ENCODE assay signal across 3 fruit fly cellular contexts in the genomic region with DNA sequence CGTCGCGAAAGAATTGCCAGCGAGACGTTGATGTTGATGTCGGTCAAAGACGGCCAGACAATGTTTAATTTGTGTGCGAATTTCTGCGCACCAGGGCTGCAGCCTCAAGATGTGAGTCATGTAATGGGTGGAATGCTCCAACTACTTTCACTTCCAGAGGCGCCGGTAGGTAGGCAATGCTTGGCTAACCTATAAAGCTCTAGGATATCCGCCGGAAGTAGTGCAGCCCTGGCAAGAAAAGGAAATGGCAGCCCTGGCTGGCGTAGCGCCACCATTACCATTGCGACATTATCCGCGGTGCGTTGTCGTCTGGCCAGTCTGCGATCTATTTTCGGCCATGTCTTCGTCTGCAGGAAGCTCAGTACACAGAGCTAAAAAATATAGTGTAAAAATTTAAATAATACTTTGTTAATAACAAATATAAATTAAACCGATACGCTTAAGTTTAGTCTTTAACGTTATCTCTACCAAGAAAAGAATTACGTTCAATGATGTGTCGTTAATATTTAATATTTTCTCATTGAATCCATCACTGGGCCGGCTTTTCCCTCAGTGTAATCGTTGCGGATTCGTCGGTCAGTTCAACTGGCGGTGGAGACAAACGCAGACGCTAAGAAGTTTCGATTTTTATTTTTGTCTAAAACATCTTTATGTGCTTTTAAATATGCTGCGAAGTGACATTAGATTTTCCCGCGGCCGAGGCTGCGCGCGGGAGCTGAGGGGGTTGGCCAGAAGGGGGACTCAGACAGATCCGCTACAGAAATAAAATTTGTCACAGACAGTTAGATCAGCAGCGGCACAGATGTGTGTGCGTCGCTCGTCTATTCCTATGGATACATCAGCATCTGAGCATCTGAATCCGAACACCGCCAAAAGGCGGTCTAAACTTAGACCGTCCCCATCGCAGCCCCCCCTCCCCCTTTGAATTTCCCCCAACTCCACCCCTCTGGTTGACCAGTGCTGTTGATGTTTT.
TF ChIP-seq lines count a peak whose summit lies in the region.

No protein-coding gene starts in this region.

TF ChIP-seq in whole organism, embryonic, 481 proteins besides CTCF, POLR2A, EP300 and RAD21 (continued from another document and continues in another):
- TF ChIP-seq nerfin-2 (GFP tag; IDR thresholded peaks at IDR 0.05; lab: Robert Waterston, UW; ENCODE audit: partially characterized antibody) (no peak), ken (GFP tag; IDR thresholded peaks at IDR 0.05; lab: Robert Waterston, UW) (peak; percentile 74; the same call in 2 of the 3 replicates), pita (GFP tag; optimal IDR thresholded peaks at IDR 0.05; lab: Kevin White, UChicago) (no peak), CG33557 (GFP tag; optimal IDR thresholded peaks at IDR 0.05; lab: Kevin White, UChicago) (peak; percentile 16), BtbVII (GFP tag; optimal IDR thresholded peaks at IDR 0.05; lab: Kevin White, UChicago) (peak; percentile 75), CG11398 (GFP tag; optimal IDR thresholded peaks at IDR 0.05; lab: Kevin White, UChicago) (peak; percentile 41), tap (tag; optimal IDR thresholded peaks at IDR 0.05; lab: Kevin White, UChicago) (peak; percentile 47), HLH54F (GFP tag; optimal IDR thresholded peaks at IDR 0.05; lab: Kevin White, UChicago) (peak; percentile 63), CG30403 (GFP tag; optimal IDR thresholded peaks at IDR 0.05; lab: Kevin White, UChicago) (peak; percentile 61), stwl (tag; optimal IDR thresholded peaks at IDR 0.05; lab: Kevin White, UChicago) (no peak), sisA (GFP tag; IDR thresholded peaks at IDR 0.05; lab: Robert Waterston, UW) (peak; percentile 43), caup (GFP tag; optimal IDR thresholded peaks at IDR 0.05; lab: Kevin White, UChicago; ENCODE audit: severe bottlenecking) (peak; percentile 81), jigr1 (GFP tag; IDR thresholded peaks at IDR 0.05; lab: Robert Waterston, UW) (no peak), ash1 (GFP tag; optimal IDR thresholded peaks at IDR 0.05; lab: Kevin White, UChicago) (no peak), otp (GFP tag; IDR thresholded peaks at IDR 0.05; lab: Robert Waterston, UW) (peak; percentile 73; the same call in 2 of the 3 replicates), CG3995 (GFP tag; optimal IDR thresholded peaks at IDR 0.05; lab: Kevin White, UChicago) (peak; percentile 43), Hsf (GFP tag; optimal IDR thresholded peaks at IDR 0.05; lab: Kevin White, UChicago) (peak; percentile 57), CG2875 (GFP tag; optimal IDR thresholded peaks at IDR 0.05; lab: Kevin White, UChicago) (peak; percentile 63), Kr (GFP tag; optimal IDR thresholded peaks at IDR 0.05; lab: Kevin White, UChicago) (no peak), CG11696 (GFP tag; IDR thresholded peaks at IDR 0.05; lab: Robert Waterston, UW) (no peak), hb (GFP tag; IDR thresholded peaks at IDR 0.05; lab: Robert Waterston, UW; ENCODE audit: partially characterized antibody) (no peak), pb (GFP tag; optimal IDR thresholded peaks at IDR 0.05; lab: Kevin White, UChicago) (peak; percentile 70), CG43689 (GFP tag; IDR thresholded peaks at IDR 0.05; lab: Robert Waterston, UW) (0 out of 2 replicates have a peak, but pooled peaks have one; percentile 32), CG10209 (GFP tag; optimal IDR thresholded peaks at IDR 0.05; lab: Kevin White, UChicago) (peak; percentile 72), CG11456 (GFP tag; IDR thresholded peaks at IDR 0.05; lab: Robert Waterston, UW) (peak; percentile 89), CG7928 (GFP tag; optimal IDR thresholded peaks at IDR 0.05; lab: Kevin White, UChicago) (peak; percentile 83), ro (GFP tag; IDR thresholded peaks at IDR 0.05; lab: Robert Waterston, UW) (0 out of 2 replicates have a peak, but pooled peaks have one; percentile 5), CG8089 (GFP tag; optimal IDR thresholded peaks at IDR 0.05; lab: Kevin White, UChicago) (peak; percentile 65), Opbp (GFP tag; IDR thresholded peaks at IDR 0.05; lab: Robert Waterston, UW; ENCODE audit: partially characterized antibody) (peak; percentile 42; the same call in 1 of the 3 replicates), run (tag; optimal IDR thresholded peaks at IDR 0.05; lab: Kevin White, UChicago) (peak; percentile 14), CG11085 (GFP tag; IDR thresholded peaks at IDR 0.05; lab: Robert Waterston, UW) (peak; percentile 77), CG14860 (GFP tag; IDR thresholded peaks at IDR 0.05; lab: Robert Waterston, UW; ENCODE audit: partially characterized antibody) (no peak), CG1529 (GFP tag; optimal IDR thresholded peaks at IDR 0.05; lab: Kevin White, UChicago) (peak; percentile 42), lbe (GFP tag; optimal IDR thresholded peaks at IDR 0.05; lab: Kevin White, UChicago) (no peak), CG3281 (GFP tag; optimal IDR thresholded peaks at IDR 0.05; lab: Kevin White, UChicago) (peak; percentile 85), hbn (GFP tag; IDR thresholded peaks at IDR 0.05; lab: Robert Waterston, UW; ENCODE audit: partially characterized antibody) (no peak), CG11093 (GFP tag; IDR thresholded peaks at IDR 0.05; lab: Robert Waterston, UW) (peak; percentile 78)

TF ChIP-seq in whole organism, prepupa, 60 proteins besides CTCF, POLR2A, EP300 and RAD21 (continued from another document):
- peak; percentile 30 for TF ChIP-seq CG31627 (GFP tag; optimal IDR thresholded peaks at IDR 0.05; lab: Kevin White, UChicago)
- TF ChIP-seq fd59A (GFP tag; optimal IDR thresholded peaks at IDR 0.05; lab: Kevin White, UChicago): peak; percentile 33
- peak; percentile 86 for TF ChIP-seq CG32006 (GFP tag; optimal IDR thresholded peaks at IDR 0.05; lab: Kevin White, UChicago)
- peak; percentile 47 for TF ChIP-seq Smox (GFP tag; optimal IDR thresholded peaks at IDR 0.05; lab: Kevin White, UChicago)
- peak; percentile 71 for TF ChIP-seq CG7368 (GFP tag; optimal IDR thresholded peaks at IDR 0.05; lab: Kevin White, UChicago)
- TF ChIP-seq vri (GFP tag; optimal IDR thresholded peaks at IDR 0.05; lab: Kevin White, UChicago): peak; percentile 35
- TF ChIP-seq pdm3 (GFP tag; optimal IDR thresholded peaks at IDR 0.05; lab: Kevin White, UChicago): peak; percentile 69
- peak; percentile 39 for TF ChIP-seq lz (GFP tag; optimal IDR thresholded peaks at IDR 0.05; lab: Kevin White, UChicago)
- peak; percentile 49 for TF ChIP-seq esn (GFP tag; optimal IDR thresholded peaks at IDR 0.05; lab: Kevin White, UChicago)
- peak; percentile 0 for TF ChIP-seq CG8319 (GFP tag; optimal IDR thresholded peaks at IDR 0.05; lab: Kevin White, UChicago)
- TF ChIP-seq Sox15 (GFP tag; optimal IDR thresholded peaks at IDR 0.05; lab: Kevin White, UChicago): no peak
- peak; percentile 65 for TF ChIP-seq CG16779 (tag; optimal IDR thresholded peaks at IDR 0.05; lab: Kevin White, UChicago)
- peak; percentile 90 for TF ChIP-seq CG15336 (GFP tag; IDR thresholded peaks at IDR 0.05; lab: Robert Waterston, UW)
- no peak for TF ChIP-seq Ets21C (GFP tag; optimal IDR thresholded peaks at IDR 0.05; lab: Kevin White, UChicago)
- peak; percentile 73 for TF ChIP-seq CG4318 (GFP tag; optimal IDR thresholded peaks at IDR 0.05; lab: Kevin White, UChicago)
- TF ChIP-seq CG11294 (GFP tag; IDR thresholded peaks at IDR 0.05; lab: Robert Waterston, UW): peak; percentile 69
- peak; percentile 2 for TF ChIP-seq Ets96B (tag; optimal IDR thresholded peaks at IDR 0.05; lab: Kevin White, UChicago)
- peak; percentile 85; the same call in 2 of the 3 replicates for TF ChIP-seq CG8119 (GFP tag; IDR thresholded peaks at IDR 0.05; lab: Robert Waterston, UW)
- peak; percentile 78 for TF ChIP-seq Gug (GFP tag; IDR thresholded peaks at IDR 0.05; lab: Robert Waterston, UW)
- TF ChIP-seq CG11902 (GFP tag; optimal IDR thresholded peaks at IDR 0.05; lab: Kevin White, UChicago): no peak
- TF ChIP-seq CG8632 (GFP tag; optimal IDR thresholded peaks at IDR 0.05; lab: Kevin White, UChicago): no peak
- peak; percentile 50 for TF ChIP-seq Eip75B (GFP tag; optimal IDR thresholded peaks at IDR 0.05; lab: Kevin White, UChicago)
- TF ChIP-seq Eip78C (GFP tag; lab: Kevin White, UChicago): peak; percentile 87
- TF ChIP-seq svp (GFP tag; lab: Kevin White, UChicago): peak; percentile 67
- peak; percentile 34 for TF ChIP-seq spab (GFP tag; optimal IDR thresholded peaks at IDR 0.05; lab: Kevin White, UChicago)
- peak; percentile 56 for TF ChIP-seq CG9139 (GFP tag; optimal IDR thresholded peaks at IDR 0.05; lab: Kevin White, UChicago)
- peak; percentile 45 for TF ChIP-seq Hr38 (GFP tag; optimal IDR thresholded peaks at IDR 0.05; lab: Kevin White, UChicago)
- peak; percentile 37 for TF ChIP-seq CG10669 (GFP tag; optimal IDR thresholded peaks at IDR 0.05; lab: Kevin White, UChicago)
- peak; percentile 84 for TF ChIP-seq CG6854 (GFP tag; optimal IDR thresholded peaks at IDR 0.05; lab: Kevin White, UChicago)
- peak; percentile 89 for TF ChIP-seq CG6163 (GFP tag; IDR thresholded peaks at IDR 0.05; lab: Robert Waterston, UW)
- peak; percentile 80 for TF ChIP-seq net (GFP tag; optimal IDR thresholded peaks at IDR 0.05; lab: Kevin White, UChicago)
- peak; percentile 65 for TF ChIP-seq Met (GFP tag; optimal IDR thresholded peaks at IDR 0.05; lab: Kevin White, UChicago)
- peak; percentile 96 for TF ChIP-seq eg (GFP tag; IDR thresholded peaks at IDR 0.05; lab: Robert Waterston, UW)
- peak; percentile 58 for TF ChIP-seq acj6 (GFP tag; optimal IDR thresholded peaks at IDR 0.05; lab: Kevin White, UChicago)
- peak; percentile 60 for TF ChIP-seq Sox102F (GFP tag; optimal IDR thresholded peaks at IDR 0.05; lab: Kevin White, UChicago)
- TF ChIP-seq Sox14 (GFP tag; optimal IDR thresholded peaks at IDR 0.05; lab: Kevin White, UChicago): peak; percentile 57
- TF ChIP-seq CG10631 (GFP tag; optimal IDR thresholded peaks at IDR 0.05; lab: Kevin White, UChicago): peak; percentile 52
- TF ChIP-seq CG6276 (GFP tag; optimal IDR thresholded peaks at IDR 0.05; lab: Kevin White, UChicago): peak; percentile 89
- TF ChIP-seq CG11762 (GFP tag; optimal IDR thresholded peaks at IDR 0.05; lab: Kevin White, UChicago; ENCODE audit: insufficient read depth): peak; percentile 39
- TF ChIP-seq fd85E (GFP tag; optimal IDR thresholded peaks at IDR 0.05; lab: Kevin White, UChicago): no peak
- TF ChIP-seq CG3032 (tag; optimal IDR thresholded peaks at IDR 0.05; lab: Kevin White, UChicago): peak; percentile 44

TF ChIP-seq in whole organism, wandering third instar larva, 38 proteins besides CTCF, POLR2A, EP300 and RAD21 (continued from another document):
- TF ChIP-seq Rel (GFP tag; optimal IDR thresholded peaks at IDR 0.05; lab: Kevin White, UChicago) (no peak), Rel (tag; optimal IDR thresholded peaks at IDR 0.05; lab: Kevin White, UChicago) (peak; percentile 7), tai (GFP tag; optimal IDR thresholded peaks at IDR 0.05; lab: Kevin White, UChicago) (no peak), jim (GFP tag; optimal IDR thresholded peaks at IDR 0.05; lab: Kevin White, UChicago) (no peak), CG32264 (GFP tag; optimal IDR thresholded peaks at IDR 0.05; lab: Kevin White, UChicago) (peak; percentile 4), pan (optimal IDR thresholded peaks at IDR 0.05; lab: Kevin White, UChicago) (no peak), h (GFP tag; optimal IDR thresholded peaks at IDR 0.05; lab: Kevin White, UChicago) (peak; percentile 47), Abd-B (GFP tag; optimal IDR thresholded peaks at IDR 0.05; lab: Kevin White, UChicago) (no peak), Sp1 (GFP tag; optimal IDR thresholded peaks at IDR 0.05; lab: Kevin White, UChicago) (peak; percentile 62), CG9705 (GFP tag; optimal IDR thresholded peaks at IDR 0.05; lab: Kevin White, UChicago) (peak; percentile 57), Dfd (GFP tag; optimal IDR thresholded peaks at IDR 0.05; lab: Kevin White, UChicago) (no peak), N (GFP tag; optimal IDR thresholded peaks at IDR 0.05; lab: Kevin White, UChicago) (no peak), woc (GFP tag; optimal IDR thresholded peaks at IDR 0.05; lab: Kevin White, UChicago) (no peak), br (GFP tag; optimal IDR thresholded peaks at IDR 0.05; lab: Kevin White, UChicago) (peak; percentile 14), sv (GFP tag; optimal IDR thresholded peaks at IDR 0.05; lab: Kevin White, UChicago) (peak; percentile 11), dmrt93B (GFP tag; optimal IDR thresholded peaks at IDR 0.05; lab: Kevin White, UChicago) (peak; percentile 54), Jra (GFP tag; optimal IDR thresholded peaks at IDR 0.05; lab: Kevin White, UChicago) (no peak)
